Worm (Caenorhabditis elegans) whole organism, young adult: ENCODE data around the gene Y41E3.8.

ENCODE experiments used
- B0035.1 ChIP-seq: sonication (generic microtip); optimal IDR thresholded peaks from 2 replicates; lab custom pipeline; 2016; ENCODE audit warnings: missing genetic modification characterization, mild to moderate bottlenecking, missing compliant biosample characterization, missing genotype, missing genetic modification reagents
- B0336.3 ChIP-seq: fragments of 200-800 bp; sonication (Bioruptor generic); IDR thresholded peaks from 2 replicates; pipeline ENCODE4 v1.3.6; 2022; ENCODE audit warnings: missing genetic modification characterization, missing compliant biosample characterization
- F23B12.7 ChIP-seq: sonication (generic microtip); optimal IDR thresholded peaks from 2 replicates; lab custom pipeline; 2017; ENCODE audit warnings: missing genetic modification characterization, mild to moderate bottlenecking, missing compliant biosample characterization, antibody characterized with exemption, moderate library complexity; ENCODE audit not compliant: insufficient read depth
- F33H1.4 ChIP-seq: fragments of 200-800 bp; sonication (Bioruptor generic); IDR thresholded peaks from 2 replicates; pipeline ENCODE4 v1.3.6; 2022; ENCODE audit warnings: missing genetic modification reagents, missing genetic modification characterization, missing compliant biosample characterization
- F52B5.7 ChIP-seq: sonication (generic microtip); optimal IDR thresholded peaks from 2 replicates; lab custom pipeline; 2016; ENCODE audit warnings: mild to moderate bottlenecking, missing genetic modification characterization, missing compliant biosample characterization
- K11D2.4 ChIP-seq: fragments of 200-800 bp; sonication (Bioruptor generic); IDR thresholded peaks from 2 replicates; pipeline ENCODE4 v1.3.6; 2022; ENCODE audit warnings: missing genetic modification reagents, missing genetic modification characterization, missing compliant biosample characterization
- K12H6.12 ChIP-seq: fragments of 200-800 bp; sonication (Bioruptor generic); optimal IDR thresholded peaks from 2 replicates; lab custom pipeline; 2018; ENCODE audit warnings: mild to moderate bottlenecking, missing genetic modification characterization, missing compliant biosample characterization
- T26A5.8 ChIP-seq: sonication (generic microtip); optimal IDR thresholded peaks from 2 replicates; lab custom pipeline; 2016; ENCODE audit warnings: missing genetic modification characterization, missing compliant biosample characterization
- Y79H2A.3 ChIP-seq: fragments of 200-800 bp; sonication (Bioruptor generic); conservative IDR thresholded peaks from 2 replicates; pipeline ENCODE4 v1.3.6; 2022; ENCODE audit warnings: missing genetic modification reagents, missing genetic modification characterization, missing compliant biosample characterization
- ama-1 ChIP-seq, 3 experiments: fragments of 150-350 bp in 1 of 3; sonication (generic microtip) in 2 of 3; optimal IDR thresholded peaks; 2 replicates each; lab custom pipeline; 2014 to 2018; ENCODE audit warnings: missing biosample characterization in 2 of 3, missing genetic modification characterization in 2 of 3, missing genetic modification reagents in 2 of 3
- aptf-2 ChIP-seq: fragments of 200-800 bp; sonication (Bioruptor generic); conservative IDR thresholded peaks from 2 replicates; pipeline ENCODE4 v1.3.6; 2022; ENCODE audit warnings: missing genetic modification reagents, missing genetic modification characterization, missing compliant biosample characterization
- aptf-3 ChIP-seq: fragments of 200-800 bp; sonication (Bioruptor generic); IDR thresholded peaks from 2 replicates; pipeline ENCODE4 v1.3.6; 2022; ENCODE audit warnings: missing genetic modification characterization, missing compliant biosample characterization
- atf-7 ChIP-seq: sonication (generic microtip); optimal IDR thresholded peaks from 2 replicates; lab custom pipeline; 2017; ENCODE audit warnings: mild to moderate bottlenecking, missing genetic modification characterization, missing compliant biosample characterization
- athp-1 ChIP-seq: sonication (generic microtip); optimal IDR thresholded peaks from 2 replicates; lab custom pipeline; 2017; ENCODE audit warnings: mild to moderate bottlenecking, missing genetic modification characterization, missing compliant biosample characterization
- attf-3 ChIP-seq: fragments of 200-800 bp; sonication (Bioruptor generic); conservative IDR thresholded peaks from 2 replicates; pipeline ENCODE4 v1.3.6; 2022; ENCODE audit warnings: missing genetic modification reagents, missing genetic modification characterization, missing compliant biosample characterization
- attf-6 ChIP-seq: fragments of 200-800 bp; sonication (Bioruptor generic); IDR thresholded peaks from 2 replicates; pipeline ENCODE4 v1.3.6; 2022; ENCODE audit warnings: missing genetic modification reagents, missing genetic modification characterization, missing compliant biosample characterization
- ccch-3 ChIP-seq: fragments of 200-800 bp; sonication (Bioruptor generic); optimal IDR thresholded peaks from 2 replicates; lab custom pipeline; 2018; ENCODE audit warnings: mild to moderate bottlenecking, missing genetic modification characterization, missing compliant biosample characterization
- cebp-1 ChIP-seq, 2 experiments: fragments of 200-800 bp in 1 of 2; sonication (Bioruptor generic) in 1 of 2; sonication (generic microtip) in 1 of 2; IDR thresholded peaks in 1 of 2; optimal IDR thresholded peaks in 1 of 2; 2 replicates each; pipeline versions ENCODE4 v1.3.6 to Lab custom; 2017 to 2022; ENCODE audit warnings: missing compliant biosample characterization in 2 of 2, missing genetic modification characterization in 2 of 2, mild to moderate bottlenecking in 1 of 2, missing genetic modification reagents in 1 of 2, moderate library complexity in 1 of 2
- cebp-2 ChIP-seq: fragments of 200-800 bp; sonication (Bioruptor generic); IDR thresholded peaks from 2 replicates; pipeline ENCODE4 v1.3.6; 2022; ENCODE audit warnings: missing genetic modification characterization, missing compliant biosample characterization
- ceh-27 ChIP-seq: fragments of 200-800 bp; sonication (Bioruptor generic); optimal IDR thresholded peaks from 2 replicates; lab custom pipeline; 2018; ENCODE audit warnings: mild to moderate bottlenecking, missing genetic modification characterization, moderate library complexity, missing compliant biosample characterization
- ceh-79 ChIP-seq: sonication (generic microtip); optimal IDR thresholded peaks from 2 replicates; lab custom pipeline; 2017; ENCODE audit warnings: mild to moderate bottlenecking, missing genetic modification characterization, missing compliant biosample characterization
- ceh-91 ChIP-seq: fragments of 200-800 bp; sonication (Bioruptor generic); IDR thresholded peaks from 2 replicates; pipeline ENCODE4 v1.3.6; 2022; ENCODE audit warnings: missing genetic modification reagents, missing genetic modification characterization, missing compliant biosample characterization
- die-1 ChIP-seq: sonication (generic microtip); optimal IDR thresholded peaks from 2 replicates; lab custom pipeline; 2016; ENCODE audit warnings: missing genotype, mild to moderate bottlenecking, missing genetic modification characterization, missing compliant biosample characterization
- dpff-1 ChIP-seq: sonication (generic microtip); optimal IDR thresholded peaks from 2 replicates; lab custom pipeline; 2017; ENCODE audit warnings: mild to moderate bottlenecking, missing genetic modification characterization, missing compliant biosample characterization
- efl-1 ChIP-seq: fragments of 150-350 bp; optimal IDR thresholded peaks from 2 replicates; lab custom pipeline; 2014; ENCODE audit warnings: missing biosample characterization, missing genetic modification reagents, missing genetic modification characterization
- gei-17 ChIP-seq: fragments of 200-800 bp; sonication (Bioruptor generic); optimal IDR thresholded peaks from 2 replicates; lab custom pipeline; 2018; ENCODE audit warnings: mild to moderate bottlenecking, missing genetic modification characterization, missing compliant biosample characterization
- hsf-1 ChIP-seq: fragments of 200-800 bp; sonication (Bioruptor generic); IDR thresholded peaks from 2 replicates; pipeline ENCODE4 v1.3.6; 2022; ENCODE audit warnings: missing genetic modification reagents, missing genetic modification characterization, missing compliant biosample characterization
- madf-6 ChIP-seq: fragments of 200-800 bp; sonication (Bioruptor generic); IDR thresholded peaks from 2 replicates; pipeline ENCODE4 v1.3.6; 2022; ENCODE audit warnings: missing genetic modification reagents, missing genetic modification characterization, missing compliant biosample characterization
- nfya-1 ChIP-seq: sonication (generic microtip); optimal IDR thresholded peaks from 2 replicates; lab custom pipeline; 2017; ENCODE audit warnings: antibody characterized with exemption, missing compliant biosample characterization, missing genetic modification characterization, borderline replicate concordance; ENCODE audit not compliant: insufficient read depth
- nfya-2 ChIP-seq: fragments of 200-800 bp; sonication (Bioruptor generic); IDR thresholded peaks from 2 replicates; pipeline ENCODE4 v1.3.6; 2022; ENCODE audit warnings: missing genetic modification reagents, missing genetic modification characterization, missing compliant biosample characterization
- nhr-80 ChIP-seq: sonication (generic microtip); optimal IDR thresholded peaks from 2 replicates; lab custom pipeline; 2016; ENCODE audit warnings: missing genetic modification characterization, missing compliant biosample characterization
- pha-4 ChIP-seq: fragments of 150-350 bp; sonication (generic microtip); optimal IDR thresholded peaks from 2 replicates; lab custom pipeline; 2014; ENCODE audit warnings: missing biosample characterization, missing genetic modification reagents, missing genetic modification characterization
- repo-1 ChIP-seq: sonication (generic microtip); optimal IDR thresholded peaks from 2 replicates; lab custom pipeline; 2017; ENCODE audit warnings: mild to moderate bottlenecking, missing genetic modification characterization, missing compliant biosample characterization
- snpc-4 ChIP-seq, 5 experiments: fragments of 150-350 bp in 1 of 5; sonication (generic microtip) in 4 of 5; optimal IDR thresholded peaks; 2 replicates each; lab custom pipeline; 2014 to 2018; ENCODE audit warnings: missing genetic modification characterization in 5 of 5, missing biosample characterization in 3 of 5, antibody characterized with exemption in 2 of 5, mild to moderate bottlenecking in 2 of 5, missing compliant biosample characterization in 2 of 5, missing genotype in 2 of 5, moderate library complexity in 2 of 5, missing genetic modification reagents in 1 of 5
- sptf-2 ChIP-seq: fragments of 200-800 bp; sonication (Bioruptor generic); optimal IDR thresholded peaks from 2 replicates; lab custom pipeline; 2018; ENCODE audit warnings: mild to moderate bottlenecking, missing genetic modification characterization, missing compliant biosample characterization
- tbp1 ChIP-seq: fragments of 200-800 bp; sonication (Bioruptor generic); optimal IDR thresholded peaks from 2 replicates; lab custom pipeline; 2018; ENCODE audit warnings: mild to moderate bottlenecking, missing genetic modification characterization, missing compliant biosample characterization
- tlf-1 ChIP-seq: fragments of 200-800 bp; sonication (Bioruptor generic); optimal IDR thresholded peaks from 2 replicates; lab custom pipeline; 2018; ENCODE audit warnings: mild to moderate bottlenecking, missing genetic modification characterization, missing compliant biosample characterization

Y41E3.8 gene

ce11 chrIV:15011169-15011568 lies 17.6 kb downstream of the Y41E3.8 start:
- TF ChIP-seq sptf-2 (GFP tag; lab: Kevin White, UChicago) (no peak), atf-7 (tag; lab: Kevin White, UChicago) (no peak), K11D2.4 (GFP tag; lab: Robert Waterston, UW) (no peak), attf-6 (GFP tag; lab: Robert Waterston, UW) (peak; percentile 59), F23B12.7 (tag; lab: Kevin White, UChicago) (no peak), nhr-80 (tag; lab: Kevin White, UChicago) (no peak), gei-17 (GFP tag; lab: Kevin White, UChicago) (no peak), aptf-3 (GFP tag; lab: Robert Waterston, UW) (no peak), ceh-27 (no peak), pha-4 (tag; lab: Kevin White, UChicago) (no peak), B0336.3 (GFP tag; lab: Robert Waterston, UW) (no peak), ama-1 (optimal IDR thresholded peaks at IDR 0.05; lab: Kevin White, UChicago) (no peak), ama-1 (GFP tag; optimal IDR thresholded peaks at IDR 0.05; lab: Kevin White, UChicago) (no peak), ccch-3 (no peak), die-1 (tag; lab: Kevin White, UChicago) (no peak), snpc-4 (GFP tag; optimal IDR thresholded peaks at IDR 0.05; lab: Kevin White, UChicago) (no peak), snpc-4 (tag; optimal IDR thresholded peaks at IDR 0.05; lab: Kevin White, UChicago) (peak in 1 of 4 experiments; percentile 71), aptf-2 (no peak), Y79H2A.3 (GFP tag; lab: Robert Waterston, UW) (no peak), athp-1 (tag; lab: Kevin White, UChicago) (peak; percentile 63), nfya-2 (GFP tag; lab: Robert Waterston, UW) (no peak), cebp-2 (GFP tag; lab: Robert Waterston, UW) (peak; percentile 87; the same call in 1 of the 2 replicates), tbp1 (peak; percentile 27), B0035.1 (tag; lab: Kevin White, UChicago) (no peak), T26A5.8 (tag; lab: Kevin White, UChicago) (no peak), repo-1 (tag; lab: Kevin White, UChicago) (no peak), dpff-1 (tag; lab: Kevin White, UChicago) (peak; percentile 26), cebp-1 (GFP tag; IDR thresholded peaks at IDR 0.05; lab: Robert Waterston, UW) (no peak), cebp-1 (tag; optimal IDR thresholded peaks at IDR 0.05; lab: Kevin White, UChicago) (peak; percentile 55), efl-1 (no peak), hsf-1 (no peak), ceh-91 (GFP tag; lab: Robert Waterston, UW) (no peak), F52B5.7 (tag; lab: Kevin White, UChicago) (no peak), madf-6 (GFP tag; lab: Robert Waterston, UW) (peak; percentile 36; the same call in 1 of the 2 replicates)

ce11 chrIV:15008200-15008599 lies 20.6 kb downstream of the Y41E3.8 start:
- TF ChIP-seq ceh-79 (tag; lab: Kevin White, UChicago): no peak
- no peak for TF ChIP-seq K12H6.12 (tag; lab: Kevin White, UChicago)
- no peak for TF ChIP-seq F33H1.4
- no peak for TF ChIP-seq snpc-4 (GFP tag; optimal IDR thresholded peaks at IDR 0.05; lab: Kevin White, UChicago)
- TF ChIP-seq snpc-4 (tag; optimal IDR thresholded peaks at IDR 0.05; lab: Kevin White, UChicago): peak in 1 of 4 experiments; percentile 71
- TF ChIP-seq attf-6 (GFP tag; lab: Robert Waterston, UW): peak; percentile 67; the same call in 1 of the 2 replicates
- no peak for TF ChIP-seq nfya-1
- TF ChIP-seq attf-3: no peak
- no peak for TF ChIP-seq tlf-1
